Worm (Caenorhabditis elegans) whole organism, mixed stage, embryonic: ENCODE data around the gene sru-29.

Experiments used
- M03D4.4 ChIP-seq: sonication (generic microtip); optimal IDR thresholded peaks from 2 replicates; lab custom pipeline; 2017; ENCODE audit warnings: mild to moderate bottlenecking, missing genetic modification characterization, missing compliant biosample characterization
- bed-3 ChIP-seq: fragments of 200-800 bp; sonication (Bioruptor generic); optimal IDR thresholded peaks from 3 replicates; lab custom pipeline; 2018; ENCODE audit warnings: mild to moderate bottlenecking, missing genetic modification characterization, moderate library complexity, missing compliant biosample characterization
- blmp-1 ChIP-seq: fragments of 150-350 bp; optimal IDR thresholded peaks from 2 replicates; lab custom pipeline; 2014; ENCODE audit warnings: missing biosample characterization, missing genetic modification characterization
- ceh-39 ChIP-seq: fragments of 150-350 bp; optimal IDR thresholded peaks from 2 replicates; lab custom pipeline; 2014; ENCODE audit warnings: missing biosample characterization, missing genetic modification characterization
- ceh-43 ChIP-seq: fragments of 200-800 bp; sonication (Bioruptor generic); optimal IDR thresholded peaks from 2 replicates; lab custom pipeline; 2018; ENCODE audit warnings: mild to moderate bottlenecking, missing genetic modification characterization, moderate library complexity, missing compliant biosample characterization
- ceh-83 ChIP-seq: fragments of 200-800 bp; sonication (Bioruptor generic); optimal IDR thresholded peaks from 2 replicates; lab custom pipeline; 2018; ENCODE audit warnings: mild to moderate bottlenecking, missing genetic modification characterization, missing compliant biosample characterization
- ces-1 ChIP-seq: fragments of 150-350 bp; optimal IDR thresholded peaks from 2 replicates; lab custom pipeline; 2014; ENCODE audit warnings: missing biosample characterization, missing genetic modification reagents, missing genetic modification characterization
- drap-1 ChIP-seq: fragments of 200-800 bp; sonication (Bioruptor generic); optimal IDR thresholded peaks from 3 replicates; lab custom pipeline; 2018; ENCODE audit warnings: mild to moderate bottlenecking, missing genetic modification characterization, missing compliant biosample characterization
- elt-1 ChIP-seq: sonication (generic microtip); optimal IDR thresholded peaks from 2 replicates; lab custom pipeline; 2017; ENCODE audit warnings: missing genetic modification characterization, mild to moderate bottlenecking, missing compliant biosample characterization, antibody characterized with exemption, moderate library complexity, borderline replicate concordance; ENCODE audit not compliant: insufficient read depth
- elt-3 ChIP-seq: fragments of 150-350 bp; optimal IDR thresholded peaks from 2 replicates; lab custom pipeline; 2014; ENCODE audit warnings: missing biosample characterization, missing genetic modification characterization
- flh-1 ChIP-seq: fragments of 200-800 bp; sonication (Bioruptor generic); optimal IDR thresholded peaks from 2 replicates; lab custom pipeline; 2018; ENCODE audit warnings: mild to moderate bottlenecking, missing genetic modification characterization, moderate library complexity, missing compliant biosample characterization
- ham-2 ChIP-seq: fragments of 200-800 bp; sonication (Bioruptor generic); optimal IDR thresholded peaks from 2 replicates; lab custom pipeline; 2018; ENCODE audit warnings: mild to moderate bottlenecking, missing genetic modification characterization, missing compliant biosample characterization
- hlh-1 ChIP-seq: fragments of 150-350 bp; optimal IDR thresholded peaks from 2 replicates; lab custom pipeline; 2014; ENCODE audit warnings: missing biosample characterization, missing genetic modification reagents, missing genetic modification characterization
- lin-13 ChIP-seq: fragments of 150-350 bp; optimal IDR thresholded peaks from 2 replicates; lab custom pipeline; 2014; ENCODE audit warnings: missing biosample characterization, missing genetic modification characterization
- lin-32 ChIP-seq: fragments of 200-800 bp; sonication (Bioruptor generic); optimal IDR thresholded peaks from 2 replicates; lab custom pipeline; 2018; ENCODE audit warnings: mild to moderate bottlenecking, missing genetic modification characterization, missing compliant biosample characterization
- lsy-2 ChIP-seq: fragments of 150-350 bp; optimal IDR thresholded peaks from 2 replicates; lab custom pipeline; 2014; ENCODE audit warnings: missing biosample characterization, missing genetic modification characterization
- mab-5 ChIP-seq: fragments of 150-350 bp; optimal IDR thresholded peaks from 2 replicates; lab custom pipeline; 2014; ENCODE audit warnings: missing biosample characterization, missing genetic modification characterization
- mep-1 ChIP-seq: fragments of 150-350 bp; optimal IDR thresholded peaks from 2 replicates; lab custom pipeline; 2017; ENCODE audit warnings: missing biosample characterization, missing genetic modification reagents, missing genetic modification characterization, inconsistent platforms
- mls-2 ChIP-seq: sonication (generic microtip); optimal IDR thresholded peaks from 2 replicates; lab custom pipeline; 2016; ENCODE audit warnings: mild to moderate bottlenecking, missing genetic modification characterization, moderate library complexity, missing compliant biosample characterization
- nhr-12 ChIP-seq: fragments of 150-350 bp; optimal IDR thresholded peaks from 2 replicates; lab custom pipeline; 2014; ENCODE audit warnings: missing biosample characterization, missing genetic modification characterization
- nhr-2 ChIP-seq: fragments of 150-350 bp; optimal IDR thresholded peaks from 2 replicates; lab custom pipeline; 2014; ENCODE audit warnings: missing biosample characterization, missing genetic modification characterization
- nhr-76 ChIP-seq: sonication (generic microtip); optimal IDR thresholded peaks from 2 replicates; lab custom pipeline; 2017; ENCODE audit warnings: missing biosample characterization, missing genetic modification characterization
- pha-4 ChIP-seq: fragments of 150-350 bp; optimal IDR thresholded peaks from 2 replicates; lab custom pipeline; 2018; ENCODE audit warnings: missing biosample characterization, missing genetic modification reagents, missing genetic modification characterization
- sem-2 ChIP-seq: fragments of 200-800 bp; sonication (Bioruptor generic); optimal IDR thresholded peaks from 2 replicates; lab custom pipeline; 2018; ENCODE audit warnings: mild to moderate bottlenecking, missing genetic modification characterization, missing compliant biosample characterization
- sptf-1 ChIP-seq: sonication (generic microtip); optimal IDR thresholded peaks from 2 replicates; lab custom pipeline; 2017; ENCODE audit warnings: mild to moderate bottlenecking, missing genetic modification characterization, moderate library complexity, missing compliant biosample characterization
- unc-120 ChIP-seq: sonication (generic microtip); optimal IDR thresholded peaks from 2 replicates; lab custom pipeline; 2017; ENCODE audit warnings: missing genetic modification characterization, missing compliant biosample characterization; ENCODE audit not compliant: poor library complexity, severe bottlenecking
- unc-39 ChIP-seq: fragments of 150-350 bp; optimal IDR thresholded peaks from 2 replicates; lab custom pipeline; 2014; ENCODE audit warnings: missing biosample characterization, missing genetic modification characterization
- unc-62 ChIP-seq: fragments of 150-350 bp; optimal IDR thresholded peaks from 2 replicates; lab custom pipeline; 2014; ENCODE audit warnings: missing biosample characterization, missing genetic modification reagents, missing genetic modification characterization
- zip-8 ChIP-seq: fragments of 150-350 bp; optimal IDR thresholded peaks from 2 replicates; lab custom pipeline; 2014; ENCODE audit warnings: missing biosample characterization, missing genetic modification characterization
- ztf-11 ChIP-seq: fragments of 150-350 bp; optimal IDR thresholded peaks from 2 replicates; lab custom pipeline; 2014; ENCODE audit warnings: missing biosample characterization, missing genetic modification characterization

sru-29 gene

ce11 chrV:9841376-9841775 lies 30.1 kb downstream of the sru-29 start, which contains the start of gene sru-36:
Gene sru-36, plus strand, starts transcription at chrV:9841676.
- TF ChIP-seq zip-8 (tag; lab: Kevin White, UChicago) (no peak), elt-1 (tag; lab: Kevin White, UChicago) (no peak), drap-1 (GFP tag; lab: Kevin White, UChicago) (no peak), mep-1 (tag; lab: Kevin White, UChicago) (no peak), bed-3 (no peak)

DNA sequence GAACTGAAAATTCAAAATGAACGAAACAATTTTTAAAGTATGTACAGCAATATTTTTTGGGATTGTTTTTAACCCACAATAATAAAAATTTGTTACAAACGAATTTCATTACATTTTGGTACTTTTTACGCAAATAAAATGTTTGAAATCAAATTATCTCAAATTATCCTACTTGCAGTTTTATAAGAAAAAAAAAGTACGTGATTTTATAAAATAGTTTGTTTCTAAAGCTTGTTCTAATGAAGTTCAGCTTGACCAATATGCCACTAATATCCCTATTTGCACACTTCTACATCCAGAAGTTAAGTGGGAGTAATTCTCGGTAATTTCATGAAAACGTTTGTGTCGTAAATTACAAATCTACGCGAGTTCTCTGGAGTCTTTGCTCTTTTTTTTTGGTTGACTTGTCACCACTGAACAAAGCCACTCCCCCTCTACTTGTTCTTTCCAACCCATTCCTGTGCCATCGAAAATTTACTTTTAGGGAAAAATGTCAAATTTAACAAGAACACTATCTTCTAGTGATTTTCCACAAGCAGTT lies 32.2 kb downstream of the sru-29 start, which contains the start of gene sru-8:
Gene sru-8, plus strand, starts transcription at position 491 of the 541 bp plus-strand sequence.
- TF ChIP-seq elt-1 (tag; lab: Kevin White, UChicago) (no peak), ceh-43 (GFP tag; lab: Kevin White, UChicago) (no peak), mep-1 (tag; lab: Kevin White, UChicago) (no peak)

DNA sequence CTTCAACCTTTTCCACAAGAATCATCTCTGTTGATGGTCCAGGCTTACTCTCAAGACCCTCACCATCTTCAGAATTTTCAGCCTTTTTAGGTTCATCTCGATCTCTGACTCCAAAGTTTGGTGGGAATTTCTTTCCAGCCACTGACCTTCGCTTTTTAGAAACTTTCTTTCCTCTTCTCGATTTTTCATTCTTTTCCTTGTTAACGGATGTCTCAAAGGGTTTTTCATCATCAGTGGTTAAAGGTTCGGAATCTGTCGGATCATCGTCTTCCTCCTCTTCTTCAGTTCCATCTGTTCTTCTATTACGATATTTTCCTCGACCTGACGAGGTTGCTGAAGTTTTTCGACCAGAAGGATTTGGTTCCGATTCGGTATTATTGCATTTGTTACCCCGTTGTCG lies 37.3 kb downstream of the sru-29 start:
- no peak for TF ChIP-seq mab-5 (tag; lab: Kevin White, UChicago)
- TF ChIP-seq ham-2 (GFP tag; lab: Kevin White, UChicago), result no peak
- no peak for TF ChIP-seq unc-39 (tag; lab: Kevin White, UChicago)
- TF ChIP-seq ces-1 (GFP tag; lab: Kevin White, UChicago), result no peak
- TF ChIP-seq elt-3, result no peak
- TF ChIP-seq flh-1 (GFP tag; lab: Kevin White, UChicago), result no peak
- TF ChIP-seq lin-13 (tag; lab: Kevin White, UChicago), result no peak
- TF ChIP-seq elt-1 (tag; lab: Kevin White, UChicago), result no peak
- TF ChIP-seq nhr-12, result no peak
- no peak for TF ChIP-seq sem-2 (GFP tag; lab: Kevin White, UChicago)
- no peak for TF ChIP-seq pha-4 (tag; lab: Kevin White, UChicago)
- no peak for TF ChIP-seq hlh-1 (tag; lab: Kevin White, UChicago)
- no peak for TF ChIP-seq drap-1 (GFP tag; lab: Kevin White, UChicago)
- no peak for TF ChIP-seq nhr-76 (tag; lab: Kevin White, UChicago)
- no peak for TF ChIP-seq lsy-2 (tag; lab: Kevin White, UChicago)
- no peak for TF ChIP-seq ceh-83 (GFP tag; lab: Kevin White, UChicago)
- TF ChIP-seq mep-1 (tag; lab: Kevin White, UChicago), result no peak
- no peak for TF ChIP-seq sptf-1 (tag; lab: Kevin White, UChicago)
- TF ChIP-seq blmp-1, result no peak
- no peak for TF ChIP-seq zip-8 (tag; lab: Kevin White, UChicago)

DNA sequence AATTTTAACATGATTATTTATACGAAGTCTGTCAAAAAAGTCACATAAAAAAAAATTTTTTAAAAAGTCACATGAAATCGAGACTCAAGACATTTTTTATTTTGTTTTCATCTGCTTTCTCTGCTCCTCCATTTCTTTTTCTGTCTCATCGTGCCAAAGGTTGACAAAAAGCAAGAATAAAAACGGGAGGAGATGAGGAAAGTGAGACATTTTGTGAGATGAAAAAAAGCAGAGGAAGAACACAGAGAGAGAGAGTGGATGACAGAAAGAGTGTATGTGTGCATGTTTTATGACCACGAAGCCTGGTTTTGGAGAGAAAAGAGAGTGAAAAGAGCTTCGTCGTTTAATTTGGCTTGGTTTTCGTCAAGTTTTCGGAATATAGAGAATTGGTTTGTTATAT lies 42.5 kb downstream of the sru-29 start:
- TF ChIP-seq sem-2 (GFP tag; lab: Kevin White, UChicago) (no peak), lin-32 (no peak), M03D4.4 (tag; lab: Kevin White, UChicago) (no peak), hlh-1 (tag; lab: Kevin White, UChicago) (no peak), ces-1 (GFP tag; lab: Kevin White, UChicago) (no peak), nhr-2 (tag; lab: Kevin White, UChicago) (no peak), unc-62 (GFP tag; lab: Kevin White, UChicago) (no peak), ztf-11 (tag; lab: Kevin White, UChicago) (no peak), unc-120 (tag; lab: Kevin White, UChicago) (no peak), flh-1 (GFP tag; lab: Kevin White, UChicago) (no peak)
- TF ChIP-seq, all 35 proteins: peak for 0

ce11 chrV:9855920-9856852 lies 44.9 kb downstream of the sru-29 start:
- TF ChIP-seq ceh-39 (tag; lab: Kevin White, UChicago) (peak; percentile 49), mls-2 (tag; lab: Kevin White, UChicago) (peak; percentile 12), unc-39 (tag; lab: Kevin White, UChicago) (no peak), M03D4.4 (tag; lab: Kevin White, UChicago) (peak; percentile 19), mep-1 (tag; lab: Kevin White, UChicago) (peak; percentile 2), mab-5 (tag; lab: Kevin White, UChicago) (no peak), ceh-83 (GFP tag; lab: Kevin White, UChicago) (no peak), ces-1 (GFP tag; lab: Kevin White, UChicago) (peak; percentile 26), lsy-2 (tag; lab: Kevin White, UChicago) (peak; percentile 19)
